Fruit fly (Drosophila melanogaster) whole organism, prepupa: ENCODE data around the gene Nrg.

Experiments used
- Eip78C ChIP-seq: fragments of 200-800 bp; sonication (Bioruptor generic); peaks from one replicate; lab custom pipeline; 2016; ENCODE audit warnings: missing biosample characterization, missing genetic modification characterization
- Hr4 ChIP-seq: fragments of 200-800 bp; sonication (Bioruptor generic); optimal IDR thresholded peaks from 3 replicates; lab custom pipeline; 2016; ENCODE audit warnings: missing biosample characterization, missing genetic modification characterization
- Sox102F ChIP-seq: fragments of 200-800 bp; sonication (Bioruptor generic); optimal IDR thresholded peaks from 2 replicates; lab custom pipeline; 2016; ENCODE audit warnings: missing biosample characterization, mild to moderate bottlenecking, missing genetic modification characterization
- acj6 ChIP-seq: fragments of 200-800 bp; sonication (Bioruptor generic); optimal IDR thresholded peaks from 3 replicates; lab custom pipeline; 2016; ENCODE audit warnings: missing biosample characterization, missing genetic modification characterization
- pdm3 ChIP-seq: fragments of 200-800 bp; sonication (Bioruptor generic); optimal IDR thresholded peaks from 3 replicates; lab custom pipeline; 2016; ENCODE audit warnings: missing biosample characterization, missing genetic modification characterization
- svp ChIP-seq: fragments of 200-800 bp; sonication (Bioruptor generic); peaks from one replicate; lab custom pipeline; 2016; ENCODE audit warnings: missing biosample characterization, missing genetic modification characterization

- TF ChIP-seq acj6 (GFP tag; lab: Kevin White, UChicago) (no peak), Hr4 (GFP tag; lab: Kevin White, UChicago) (no peak), Sox102F (no peak), Eip78C (GFP tag; lab: Kevin White, UChicago) (no peak), svp (GFP tag; lab: Kevin White, UChicago) (no peak), pdm3 (GFP tag; lab: Kevin White, UChicago) (no peak)
Measured at dm6 chrX:8579097-8579496, 61.9 kb downstream of the Nrg start.
